Worm (Caenorhabditis elegans): ENCODE data around the gene arrd-24.

Gene arrd-24

ce11 chrX:13950620-13951152 is 29.6 kb downstream of the arrd-24 start:
- TF ChIP-seq skn-1 (tag; optimal IDR thresholded peaks at IDR 0.05) (no peak), R02D3.7 (tag; optimal IDR thresholded peaks at IDR 0.05) (no peak), alr-1 (tag; optimal IDR thresholded peaks at IDR 0.05) (no peak), mbf-1 (tag; optimal IDR thresholded peaks at IDR 0.05) (no peak), nhr-129 (tag; optimal IDR thresholded peaks at IDR 0.05) (peak; percentile 62), nhr-77 (tag; optimal IDR thresholded peaks at IDR 0.05) (no peak), lin-13 (GFP tag; optimal IDR thresholded peaks at IDR 0.05) (peak; percentile 8), ztf-11 (tag; optimal IDR thresholded peaks at IDR 0.05) (no peak), ceh-82 (tag; optimal IDR thresholded peaks at IDR 0.05) (no peak), dmd-4 (tag; optimal IDR thresholded peaks at IDR 0.05) (no peak), nhr-11 (tag; optimal IDR thresholded peaks at IDR 0.05) (no peak), egl-27 (tag; optimal IDR thresholded peaks at IDR 0.05) (peak; percentile 63), mab-5 (tag; optimal IDR thresholded peaks at IDR 0.05) (no peak), zag-1 (tag; optimal IDR thresholded peaks at IDR 0.05) (no peak), ZK546.5 (tag; optimal IDR thresholded peaks at IDR 0.05) (no peak), sma-3 (GFP tag; optimal IDR thresholded peaks at IDR 0.05) (peak; percentile 79), sma-9 (GFP tag; optimal IDR thresholded peaks at IDR 0.05) (peak; percentile 65), sma-9 (tag; optimal IDR thresholded peaks at IDR 0.05) (no peak), ztf-1 (GFP tag; conservative IDR thresholded peaks at IDR 0.05) (no peak), peb-1 (tag; optimal IDR thresholded peaks at IDR 0.05) (no peak), unc-55 (GFP tag; optimal IDR thresholded peaks at IDR 0.05) (no peak), blmp-1 (tag; optimal IDR thresholded peaks at IDR 0.05; ENCODE audit: insufficient read depth) (peak; percentile 30), crh-2 (tag; optimal IDR thresholded peaks at IDR 0.05) (peak; percentile 53), fos-1 (tag; optimal IDR thresholded peaks at IDR 0.05) (peak; percentile 44), nhr-21 (tag; optimal IDR thresholded peaks at IDR 0.05) (peak; percentile 73), nhr-10 (tag; optimal IDR thresholded peaks at IDR 0.05) (no peak), nhr-23 (tag; optimal IDR thresholded peaks at IDR 0.05) (no peak), ceh-16 (tag; optimal IDR thresholded peaks at IDR 0.05) (peak; percentile 7), elt-3 (tag; optimal IDR thresholded peaks at IDR 0.05) (no peak), ama-1 (optimal IDR thresholded peaks at IDR 0.05) (no peak), lsy-2 (tag; optimal IDR thresholded peaks at IDR 0.05) (peak in 1 of 2 experiments; percentile 28), elt-1 (tag; optimal IDR thresholded peaks at IDR 0.05) (no peak), lin-11 (tag; optimal IDR thresholded peaks at IDR 0.05) (no peak), aly-2 (tag; optimal IDR thresholded peaks at IDR 0.05) (no peak), ztf-4 (tag; optimal IDR thresholded peaks at IDR 0.05) (no peak), nhr-237 (tag; optimal IDR thresholded peaks at IDR 0.05) (no peak), F13H6.1 (tag; optimal IDR thresholded peaks at IDR 0.05) (peak; percentile 81), nhr-25 (tag; optimal IDR thresholded peaks at IDR 0.05) (peak; percentile 74), nhr-12 (tag; optimal IDR thresholded peaks at IDR 0.05) (no peak), gmeb-1 (tag; optimal IDR thresholded peaks at IDR 0.05) (peak; percentile 20), mdl-1 (tag; optimal IDR thresholded peaks at IDR 0.05) (no peak), unc-39 (tag; optimal IDR thresholded peaks at IDR 0.05) (no peak), nhr-6 (tag; optimal IDR thresholded peaks at IDR 0.05) (no peak), C34F6.9 (tag; optimal IDR thresholded peaks at IDR 0.05) (peak; percentile 25), sem-4 (tag; optimal IDR thresholded peaks at IDR 0.05) (no peak), snpc-4 (tag; optimal IDR thresholded peaks at IDR 0.05) (no peak)

- TF ChIP-seq mbf-1 (tag; optimal IDR thresholded peaks at IDR 0.05) (no peak), ceh-16 (tag; optimal IDR thresholded peaks at IDR 0.05) (no peak)
Measured at ce11 chrX:13948810-13949209, 31.5 kb downstream of the arrd-24 start, which contains the start of gene alg-1. alg-1 (plus strand) TSS chrX:13949110.

Data from whole organism, L2 larva.